Fruit fly (Drosophila melanogaster) whole organism, embryonic: Measurements from ENCODE around the gene Sytbeta.

ENCODE experiments used
- CG11504 ChIP-seq: fragments of 200-800 bp; sonication (Bioruptor generic); optimal IDR thresholded peaks from 3 replicates; lab custom pipeline; 2019; ENCODE audit warnings: missing biosample characterization, mild to moderate bottlenecking, missing genetic modification characterization, moderate library complexity
- CG11723 ChIP-seq: fragments of 200-800 bp; sonication (Bioruptor generic); optimal IDR thresholded peaks from 2 replicates; lab custom pipeline; 2017; ENCODE audit warnings: missing biosample characterization, mild to moderate bottlenecking, missing genetic modification characterization
- CG12236 ChIP-seq: fragments of 200-800 bp; sonication (Bioruptor generic); optimal IDR thresholded peaks from 2 replicates; lab custom pipeline; 2016; ENCODE audit warnings: missing biosample characterization, missing genetic modification characterization
- CG12769 ChIP-seq: fragments of 200-800 bp; sonication (Bioruptor generic); optimal IDR thresholded peaks from 2 replicates; lab custom pipeline; 2019; ENCODE audit warnings: missing biosample characterization, mild to moderate bottlenecking, missing genetic modification characterization, moderate library complexity
- CG15479 ChIP-seq: fragments of 200-800 bp; sonication (Bioruptor generic); optimal IDR thresholded peaks from 3 replicates; lab custom pipeline; 2019; ENCODE audit warnings: missing biosample characterization, mild to moderate bottlenecking, missing genetic modification characterization, moderate library complexity
- CG18599 ChIP-seq: fragments of 200-800 bp; sonication (Bioruptor generic); optimal IDR thresholded peaks from 3 replicates; lab custom pipeline; 2017; ENCODE audit warnings: missing biosample characterization, missing genetic modification characterization, mild to moderate bottlenecking, moderate library complexity, missing genetic modification reagents
- CG2120 ChIP-seq: fragments of 200-800 bp; sonication (Bioruptor generic); optimal IDR thresholded peaks from 3 replicates; lab custom pipeline; 2016; ENCODE audit warnings: missing biosample characterization, missing genetic modification characterization
- CG30403 ChIP-seq: fragments of 200-800 bp; sonication (Bioruptor generic); optimal IDR thresholded peaks from 3 replicates; lab custom pipeline; 2016; ENCODE audit warnings: missing biosample characterization, missing genetic modification characterization
- CG3281 ChIP-seq: fragments of 200-800 bp; sonication (Bioruptor generic); optimal IDR thresholded peaks from 3 replicates; lab custom pipeline; 2017; ENCODE audit warnings: missing biosample characterization, mild to moderate bottlenecking, missing genetic modification characterization
- CG6683 ChIP-seq: fragments of 200-800 bp; sonication (Bioruptor generic); optimal IDR thresholded peaks from 2 replicates; lab custom pipeline; 2017; ENCODE audit warnings: missing biosample characterization, mild to moderate bottlenecking, missing genetic modification characterization, missing genetic modification reagents
- CG7372 ChIP-seq: fragments of 200-800 bp; sonication (Bioruptor generic); IDR thresholded peaks from 2 replicates; pipeline ENCODE4 v1.3.6; 2022; ENCODE audit warnings: missing biosample characterization, missing genetic modification characterization
- CG7556 ChIP-seq: fragments of 200-800 bp; sonication (Bioruptor generic); optimal IDR thresholded peaks from 2 replicates; lab custom pipeline; 2017; ENCODE audit warnings: missing biosample characterization, mild to moderate bottlenecking, missing genetic modification characterization
- CG9727 ChIP-seq: fragments of 200-800 bp; sonication (Bioruptor generic); optimal IDR thresholded peaks from 3 replicates; lab custom pipeline; 2017; ENCODE audit warnings: missing biosample characterization, mild to moderate bottlenecking, missing genetic modification characterization
- D ChIP-seq, 2 experiments: fragments of 200-800 bp in 1 of 2; fragments of >200 bp in 1 of 2; sonication (Bioruptor generic) in 1 of 2; optimal IDR thresholded peaks; 2 replicates in 1 of 2; 3 replicates in 1 of 2; lab custom pipeline; 2017; ENCODE audit warnings: mild to moderate bottlenecking in 1 of 2, missing biosample characterization in 1 of 2, missing genetic modification characterization in 1 of 2, missing genetic modification reagents in 1 of 2
- D19A ChIP-seq: fragments of 200-800 bp; optimal IDR thresholded peaks from 3 replicates; lab custom pipeline; 2019; ENCODE audit warnings: missing biosample characterization, mild to moderate bottlenecking, missing genetic modification characterization, moderate library complexity
- Ets65A ChIP-seq: fragments of 200-800 bp; sonication (Bioruptor generic); peaks from one replicate; lab custom pipeline; 2016; ENCODE audit warnings: missing biosample characterization, missing genetic modification characterization
- Fer1 ChIP-seq: fragments of 200-800 bp; sonication (Bioruptor generic); optimal IDR thresholded peaks from 2 replicates; lab custom pipeline; 2017; ENCODE audit warnings: missing biosample characterization, mild to moderate bottlenecking, missing genetic modification characterization
- Hmr ChIP-seq: fragments of 200-800 bp; sonication (Bioruptor generic); optimal IDR thresholded peaks from 3 replicates; lab custom pipeline; 2017; ENCODE audit warnings: mild to moderate bottlenecking, missing biosample characterization, missing genetic modification reagents, missing genetic modification characterization
- Hr3 ChIP-seq: fragments of 200-800 bp; sonication (Bioruptor generic); optimal IDR thresholded peaks from 3 replicates; lab custom pipeline; 2016; ENCODE audit warnings: missing biosample characterization, missing genetic modification characterization
- Meics ChIP-seq: fragments of 200-800 bp; sonication (Bioruptor generic); optimal IDR thresholded peaks from 2 replicates; lab custom pipeline; 2017; ENCODE audit warnings: missing biosample characterization, mild to moderate bottlenecking, missing genetic modification characterization
- ac ChIP-seq: fragments of 200-800 bp; sonication (Bioruptor generic); optimal IDR thresholded peaks from 3 replicates; lab custom pipeline; 2017; ENCODE audit warnings: missing biosample characterization, mild to moderate bottlenecking, missing genetic modification characterization
- al ChIP-seq: fragments of 200-800 bp; sonication (Bioruptor generic); IDR thresholded peaks from 2 replicates; pipeline ENCODE4 v1.3.6; 2022; ENCODE audit warnings: missing biosample characterization, missing genetic modification characterization
- bigmax ChIP-seq: fragments of 200-800 bp; sonication (Bioruptor generic); optimal IDR thresholded peaks from 2 replicates; lab custom pipeline; 2018; ENCODE audit warnings: missing biosample characterization, mild to moderate bottlenecking, missing genetic modification characterization
- cad ChIP-seq: fragments of >200 bp; optimal IDR thresholded peaks from 2 replicates; lab custom pipeline; 2017; ENCODE audit warnings: missing biosample characterization, missing genetic modification characterization
- cwo ChIP-seq: fragments of 200-800 bp; sonication (Bioruptor generic); optimal IDR thresholded peaks from 3 replicates; lab custom pipeline; 2017; ENCODE audit warnings: missing biosample characterization, missing genetic modification characterization, mild to moderate bottlenecking, moderate library complexity, missing genetic modification reagents
- en ChIP-seq: fragments of 200-800 bp; sonication (Bioruptor generic); optimal IDR thresholded peaks from 2 replicates; lab custom pipeline; 2016; ENCODE audit warnings: missing biosample characterization, missing genetic modification characterization
- gem ChIP-seq: fragments of 200-800 bp; sonication (Bioruptor generic); optimal IDR thresholded peaks from 2 replicates; lab custom pipeline; 2019; ENCODE audit warnings: missing biosample characterization, mild to moderate bottlenecking, missing genetic modification characterization, moderate library complexity
- ind ChIP-seq: fragments of 200-800 bp; sonication (Bioruptor generic); optimal IDR thresholded peaks from 3 replicates; lab custom pipeline; 2016; ENCODE audit warnings: missing biosample characterization, missing genetic modification characterization
- insv ChIP-seq, 2 experiments: fragments of 200-800 bp; sonication (Bioruptor generic); optimal IDR thresholded peaks; 3 replicates each; lab custom pipeline; 2016 to 2018; ENCODE audit warnings: missing biosample characterization in 2 of 2, missing genetic modification characterization in 2 of 2
- lab ChIP-seq: fragments of 200-800 bp; sonication (Bioruptor generic); optimal IDR thresholded peaks from 3 replicates; lab custom pipeline; 2017; ENCODE audit warnings: missing biosample characterization, missing genetic modification characterization, mild to moderate bottlenecking, moderate library complexity, missing genetic modification reagents
- pho ChIP-seq: fragments of 200-800 bp; sonication (Bioruptor generic); optimal IDR thresholded peaks from 2 replicates; lab custom pipeline; 2016; ENCODE audit warnings: missing biosample characterization, missing genetic modification characterization
- row ChIP-seq: fragments of 200-800 bp; sonication (Bioruptor generic); IDR thresholded peaks from 3 replicates; pipeline ENCODE4 v1.3.6; 2022; ENCODE audit warnings: missing biosample characterization, missing genetic modification characterization
- sens ChIP-seq: fragments of 200-800 bp; sonication (Bioruptor generic); peaks from one replicate; lab custom pipeline; 2016; ENCODE audit warnings: missing biosample characterization, missing genetic modification characterization
- tll ChIP-seq, 2 experiments: fragments of 200-800 bp in 1 of 2; fragments of >200 bp in 1 of 2; sonication (Bioruptor generic) in 1 of 2; optimal IDR thresholded peaks; 2 replicates each; lab custom pipeline; 2017 to 2019; ENCODE audit warnings: missing biosample characterization in 2 of 2, missing genetic modification characterization in 2 of 2, mild to moderate bottlenecking in 1 of 2, moderate library complexity in 1 of 2
- twi ChIP-seq: fragments of 200-800 bp; optimal IDR thresholded peaks from 2 replicates; lab custom pipeline; 2019; ENCODE audit warnings: missing biosample characterization, mild to moderate bottlenecking, missing genetic modification characterization, moderate library complexity
- zen ChIP-seq: fragments of 200-800 bp; sonication (Bioruptor generic); optimal IDR thresholded peaks from 3 replicates; lab custom pipeline; 2018; ENCODE audit warnings: missing biosample characterization, mild to moderate bottlenecking, missing genetic modification characterization, moderate library complexity
- zen2 ChIP-seq: fragments of 200-800 bp; sonication (Bioruptor generic); IDR thresholded peaks from 3 replicates; pipeline ENCODE4 v1.3.6; 2022; ENCODE audit warnings: missing biosample characterization, missing genetic modification characterization; ENCODE audit not compliant: partially characterized antibody

The Sytbeta gene

dm6 chr3L:15040329-15040886, 24.4 kb downstream of the Sytbeta start:
- TF ChIP-seq ac (GFP tag; lab: Kevin White, UChicago) = no peak
- no peak for TF ChIP-seq zen2 (GFP tag; lab: Robert Waterston, UW)
- TF ChIP-seq cad (GFP tag; lab: Kevin White, UChicago) = peak; percentile 61
- TF ChIP-seq tll (GFP tag; optimal IDR thresholded peaks at IDR 0.05; lab: Kevin White, UChicago) = peak in 1 of 2 experiments; percentile 68
- TF ChIP-seq CG15479 (GFP tag; lab: Kevin White, UChicago) = peak; percentile 93
- TF ChIP-seq insv (GFP tag; optimal IDR thresholded peaks at IDR 0.05; lab: Kevin White, UChicago) = peak in 1 of 2 experiments; percentile 48
- peak; percentile 1 for TF ChIP-seq D (optimal IDR thresholded peaks at IDR 0.05; lab: Kevin White, UChicago)
- TF ChIP-seq D (GFP tag; optimal IDR thresholded peaks at IDR 0.05; lab: Kevin White, UChicago) = no peak
- TF ChIP-seq zen (tag; lab: Kevin White, UChicago) = peak; percentile 83

dm6 chr3L:15039510-15039909, 25.3 kb downstream of the Sytbeta start:
- peak; percentile 71 for TF ChIP-seq twi (tag; lab: Kevin White, UChicago)
- TF ChIP-seq CG12769 = no peak
- TF ChIP-seq tll (GFP tag; optimal IDR thresholded peaks at IDR 0.05; lab: Kevin White, UChicago) = peak in 1 of 2 experiments; percentile 18
- TF ChIP-seq insv (GFP tag; optimal IDR thresholded peaks at IDR 0.05; lab: Kevin White, UChicago) = peak in 1 of 2 experiments; percentile 24
- peak; percentile 97 for TF ChIP-seq zen (tag; lab: Kevin White, UChicago)
- TF ChIP-seq al (GFP tag; lab: Robert Waterston, UW) = no peak
- TF ChIP-seq, all 482 proteins: peak for 4

- TF ChIP-seq bigmax (GFP tag; lab: Kevin White, UChicago) (no peak), gem (tag; lab: Kevin White, UChicago) (peak; percentile 31), Hr3 (GFP tag; lab: Kevin White, UChicago) (no peak), CG6683 (GFP tag; lab: Kevin White, UChicago) (no peak), CG3281 (GFP tag; lab: Kevin White, UChicago) (no peak), sens (GFP tag; lab: Kevin White, UChicago) (peak; percentile 45), Fer1 (GFP tag; lab: Kevin White, UChicago) (peak; percentile 3), cwo (peak; percentile 22), Meics (GFP tag; lab: Kevin White, UChicago) (peak; percentile 39), pho (peak; percentile 7), row (GFP tag; lab: Robert Waterston, UW) (peak; percentile 41; the same call in 2 of the 3 replicates), CG2120 (GFP tag; lab: Kevin White, UChicago) (peak; percentile 41), CG30403 (peak; percentile 16), CG11723 (GFP tag; lab: Kevin White, UChicago) (no peak), CG18599 (GFP tag; lab: Kevin White, UChicago) (peak; percentile 25), CG7556 (GFP tag; lab: Kevin White, UChicago) (peak; percentile 40), lab (GFP tag; lab: Kevin White, UChicago) (peak; percentile 5), CG12236 (GFP tag; lab: Kevin White, UChicago) (no peak), Hmr (GFP tag; lab: Kevin White, UChicago) (peak; percentile 45), CG9727 (peak; percentile 7), CG11504 (peak; percentile 32), Ets65A (GFP tag; lab: Kevin White, UChicago) (peak; percentile 47), en (no peak), ind (GFP tag; lab: Kevin White, UChicago) (peak; percentile 9), D19A (tag; lab: Kevin White, UChicago) (peak; percentile 89), CG7372 (GFP tag; lab: Robert Waterston, UW) (no peak)
- TF ChIP-seq, all 482 proteins: peak for 18
These were observed 29.2 kb downstream of the Sytbeta start for dm6 chr3L:15035585-15035984.
